Worm (Caenorhabditis elegans): ENCODE data around the gene hrpl-1.

ce11 chrII:6893589-6894245 is 4.8 kb upstream of the hrpl-1 start, which contains the start of gene adal-1:
- TF ChIP-seq nhr-237 (tag; optimal IDR thresholded peaks at IDR 0.05) (no peak), elt-3 (tag; optimal IDR thresholded peaks at IDR 0.05) (no peak), unc-62 (GFP tag; optimal IDR thresholded peaks at IDR 0.05) (no peak), ceh-83 (GFP tag; optimal IDR thresholded peaks at IDR 0.05) (no peak), pha-4 (tag; optimal IDR thresholded peaks at IDR 0.05) (no peak)
